Worm (Caenorhabditis elegans) whole organism, L1 larva: ENCODE results near the gene srbc-44.

Source experiments
- C16A3.4 ChIP-seq: fragments of 150-350 bp; optimal IDR thresholded peaks from 2 replicates; lab custom pipeline; 2014; ENCODE audit warnings: missing biosample characterization, missing genetic modification characterization
- ama-1 ChIP-seq: fragments of 150-350 bp; optimal IDR thresholded peaks from 2 replicates; lab custom pipeline; 2014
- ceh-8 ChIP-seq: fragments of 200-800 bp; sonication (Bioruptor generic); optimal IDR thresholded peaks from 2 replicates; lab custom pipeline; 2018; ENCODE audit warnings: mild to moderate bottlenecking, missing genetic modification characterization, moderate library complexity, missing compliant biosample characterization
- ceh-82 ChIP-seq, 3 experiments: fragments of 150-350 bp in 1 of 3; sonication (generic microtip) in 2 of 3; optimal IDR thresholded peaks; 2 replicates each; lab custom pipeline; 2014 to 2017; ENCODE audit warnings: missing biosample characterization in 3 of 3, missing genetic modification characterization in 3 of 3
- dsc-1 ChIP-seq: sonication (generic microtip); optimal IDR thresholded peaks from 2 replicates; lab custom pipeline; 2016; ENCODE audit warnings: mild to moderate bottlenecking, missing genetic modification characterization, missing compliant biosample characterization
- efl-1 ChIP-seq, 4 experiments: fragments of 150-350 bp; optimal IDR thresholded peaks in 3 of 4; peaks in 1 of 4; 1 replicate in 1 of 4; 2 replicates in 3 of 4; lab custom pipeline; 2014; ENCODE audit warnings: missing biosample characterization in 2 of 4, missing genetic modification characterization in 2 of 4, missing genetic modification reagents in 2 of 4
- egl-27 ChIP-seq, 2 experiments: fragments of 150-350 bp in 1 of 2; sonication (generic microtip); optimal IDR thresholded peaks; 3 replicates each; lab custom pipeline; 2017 to 2018; ENCODE audit warnings: missing biosample characterization in 2 of 2, missing genetic modification characterization in 2 of 2, missing genetic modification reagents in 2 of 2
- fos-1 ChIP-seq: fragments of 150-350 bp; optimal IDR thresholded peaks from 2 replicates; lab custom pipeline; 2014; ENCODE audit warnings: missing biosample characterization, missing genetic modification characterization
- hlh-17 ChIP-seq: fragments of 200-800 bp; sonication (Bioruptor generic); optimal IDR thresholded peaks from 2 replicates; lab custom pipeline; 2018; ENCODE audit warnings: missing genetic modification characterization, mild to moderate bottlenecking, missing compliant biosample characterization, moderate library complexity, borderline replicate concordance
- hlh-4 ChIP-seq: sonication (generic microtip); optimal IDR thresholded peaks from 2 replicates; lab custom pipeline; 2016; ENCODE audit warnings: mild to moderate bottlenecking, missing genetic modification characterization, missing compliant biosample characterization
- isw-1 ChIP-seq: fragments of 200-800 bp; sonication (Bioruptor generic); IDR thresholded peaks from 2 replicates; pipeline ENCODE4 v1.3.6; 2022; ENCODE audit warnings: missing genetic modification characterization, missing compliant biosample characterization
- jun-1 ChIP-seq: fragments of 150-350 bp; optimal IDR thresholded peaks from 2 replicates; lab custom pipeline; 2014; ENCODE audit warnings: missing biosample characterization, missing genetic modification reagents, missing genetic modification characterization
- lin-13 ChIP-seq: fragments of 150-350 bp; optimal IDR thresholded peaks from 2 replicates; lab custom pipeline; 2014; ENCODE audit warnings: missing biosample characterization, missing genetic modification reagents, missing genetic modification characterization
- lir-3 ChIP-seq: sonication (generic microtip); optimal IDR thresholded peaks from 2 replicates; lab custom pipeline; 2016; ENCODE audit warnings: mild to moderate bottlenecking, missing genetic modification characterization, moderate library complexity, missing compliant biosample characterization; ENCODE audit not compliant: poor library complexity
- mab-9 ChIP-seq: fragments of 200-800 bp; sonication (Bioruptor generic); IDR thresholded peaks from 2 replicates; pipeline ENCODE4 v1.3.6; 2022; ENCODE audit warnings: missing genetic modification reagents, missing genetic modification characterization, missing compliant biosample characterization
- mef-2 ChIP-seq: fragments of 150-350 bp; optimal IDR thresholded peaks from 2 replicates; lab custom pipeline; 2014; ENCODE audit warnings: missing biosample characterization, missing genetic modification characterization
- mep-1 ChIP-seq: fragments of 150-350 bp; optimal IDR thresholded peaks from 2 replicates; lab custom pipeline; 2014; ENCODE audit warnings: missing biosample characterization, missing genetic modification characterization
- nhr-11 ChIP-seq: fragments of 150-350 bp; optimal IDR thresholded peaks from 2 replicates; lab custom pipeline; 2014; ENCODE audit warnings: missing biosample characterization, missing genetic modification characterization
- nhr-19 ChIP-seq: fragments of 200-800 bp; sonication (Bioruptor generic); conservative IDR thresholded peaks from 2 replicates; pipeline ENCODE4 v1.3.6; 2022; ENCODE audit warnings: missing genetic modification characterization, missing compliant biosample characterization
- nhr-20 ChIP-seq: sonication (generic microtip); optimal IDR thresholded peaks from 2 replicates; lab custom pipeline; 2016; ENCODE audit warnings: mild to moderate bottlenecking, missing genetic modification characterization, missing compliant biosample characterization
- nhr-237 ChIP-seq: fragments of 150-350 bp; optimal IDR thresholded peaks from 2 replicates; lab custom pipeline; 2014; ENCODE audit warnings: missing biosample characterization, missing genetic modification characterization
- nhr-77 ChIP-seq: fragments of 150-350 bp; optimal IDR thresholded peaks from 2 replicates; lab custom pipeline; 2014; ENCODE audit warnings: missing biosample characterization, missing genetic modification characterization
- nhr-85 ChIP-seq: sonication (generic microtip); peaks from one replicate; lab custom pipeline; 2016; ENCODE audit warnings: missing genetic modification characterization, inconsistent platforms, missing compliant biosample characterization
- pax-3 ChIP-seq: fragments of 200-800 bp; sonication (Bioruptor generic); optimal IDR thresholded peaks from 2 replicates; lab custom pipeline; 2018; ENCODE audit warnings: mild to moderate bottlenecking, missing genetic modification characterization, moderate library complexity, missing compliant biosample characterization
- rnt-1 ChIP-seq: sonication (generic microtip); optimal IDR thresholded peaks from 2 replicates; lab custom pipeline; 2016; ENCODE audit warnings: mild to moderate bottlenecking, missing genetic modification characterization, moderate library complexity, missing compliant biosample characterization
- snpc-4 ChIP-seq: fragments of 150-350 bp; optimal IDR thresholded peaks from 2 replicates; lab custom pipeline; 2014; ENCODE audit warnings: missing biosample characterization, missing genetic modification characterization
- snu-23 ChIP-seq: sonication (generic microtip); optimal IDR thresholded peaks from 2 replicates; lab custom pipeline; 2016; ENCODE audit warnings: missing genetic modification characterization, missing compliant biosample characterization
- sox-4 ChIP-seq: sonication (generic microtip); optimal IDR thresholded peaks from 2 replicates; lab custom pipeline; 2016; ENCODE audit warnings: missing genetic modification characterization, missing compliant biosample characterization
- tlp-1 ChIP-seq: fragments of 150-350 bp; optimal IDR thresholded peaks from 2 replicates; lab custom pipeline; 2014; ENCODE audit warnings: missing biosample characterization, missing genetic modification characterization
- unc-62 ChIP-seq: fragments of 150-350 bp; optimal IDR thresholded peaks from 2 replicates; lab custom pipeline; 2014; ENCODE audit warnings: missing biosample characterization, missing genetic modification reagents, missing genetic modification characterization
- unc-86 ChIP-seq: sonication (generic microtip); optimal IDR thresholded peaks from 2 replicates; lab custom pipeline; 2016; ENCODE audit warnings: missing genetic modification characterization, missing compliant biosample characterization
- xbp-1 ChIP-seq: sonication (generic microtip); optimal IDR thresholded peaks from 2 replicates; lab custom pipeline; 2016; ENCODE audit warnings: missing genetic modification characterization, missing compliant biosample characterization
- zip-4 ChIP-seq: fragments of 200-800 bp; sonication (Bioruptor generic); optimal IDR thresholded peaks from 2 replicates; lab custom pipeline; 2018; ENCODE audit warnings: mild to moderate bottlenecking, missing genetic modification characterization, moderate library complexity, missing compliant biosample characterization
- ztf-4 ChIP-seq: fragments of 150-350 bp; optimal IDR thresholded peaks from 2 replicates; lab custom pipeline; 2014; ENCODE audit warnings: missing biosample characterization, missing genetic modification characterization

The srbc-44 gene

ce11 chrV:12811810-12812209, 23.5 kb upstream of the srbc-44 start:
- TF ChIP-seq rnt-1 (peak; percentile 4), efl-1 (optimal IDR thresholded peaks at IDR 0.05; lab: Kevin White, UChicago) (no peak), efl-1 (GFP tag; optimal IDR thresholded peaks at IDR 0.05 in 1 of 2; lab: Kevin White, UChicago) (peak in 1 of 2 experiments; percentile 43), pax-3 (peak; percentile 50), zip-4 (GFP tag; lab: Kevin White, UChicago) (no peak), mab-9 (no peak), hlh-17 (GFP tag; lab: Kevin White, UChicago) (no peak), ama-1 (lab: Kevin White, UChicago) (peak; percentile 55)

ce11 chrV:12811126-12811525, 22.8 kb upstream of the srbc-44 start, which contains the start of gene ZC443.2:
Gene ZC443.2 (minus strand): TSS chrV:12811192.
- TF ChIP-seq snu-23 (GFP tag; lab: Kevin White, UChicago) = no peak
- TF ChIP-seq tlp-1 = no peak
- TF ChIP-seq ceh-8 = no peak
- TF ChIP-seq isw-1 = no peak
- no peak for TF ChIP-seq unc-86
- no peak for TF ChIP-seq lir-3 (tag; lab: Kevin White, UChicago)
- no peak for TF ChIP-seq nhr-20 (tag; lab: Kevin White, UChicago)
- TF ChIP-seq snpc-4 (tag; lab: Kevin White, UChicago) = no peak
- no peak for TF ChIP-seq lin-13
- no peak for TF ChIP-seq nhr-237 (tag; lab: Kevin White, UChicago)
- no peak for TF ChIP-seq sox-4 (tag; lab: Kevin White, UChicago)
- TF ChIP-seq jun-1 (tag; lab: Kevin White, UChicago) = no peak

- TF ChIP-seq nhr-85 (tag; lab: Kevin White, UChicago) (peak; percentile 65), efl-1 (optimal IDR thresholded peaks at IDR 0.05; lab: Kevin White, UChicago) (no peak), efl-1 (GFP tag; optimal IDR thresholded peaks at IDR 0.05 in 1 of 2; lab: Kevin White, UChicago) (peak in 1 of 2 experiments; percentile 54), jun-1 (tag; lab: Kevin White, UChicago) (no peak)
These were observed 21.5 kb upstream of the srbc-44 start, which contains the start of gene ZC443.1 for ce11 chrV:12809876-12810275. Gene ZC443.1 (minus strand): TSS chrV:12810080.

- TF ChIP-seq xbp-1 (tag; lab: Kevin White, UChicago) (no peak), nhr-19 (GFP tag; lab: Robert Waterston, UW) (no peak), dsc-1 (tag; lab: Kevin White, UChicago) (no peak), ceh-8 (no peak), C16A3.4 (tag; lab: Kevin White, UChicago) (no peak), zip-4 (GFP tag; lab: Kevin White, UChicago) (no peak), nhr-11 (tag; lab: Kevin White, UChicago) (no peak), sox-4 (tag; lab: Kevin White, UChicago) (no peak), egl-27 (tag; optimal IDR thresholded peaks at IDR 0.05; lab: Kevin White, UChicago) (no peak), nhr-77 (no peak), ceh-82 (tag; optimal IDR thresholded peaks at IDR 0.05; lab: Kevin White, UChicago) (no peak), pax-3 (no peak), hlh-17 (GFP tag; lab: Kevin White, UChicago) (no peak), snpc-4 (tag; lab: Kevin White, UChicago) (no peak), unc-62 (GFP tag; lab: Kevin White, UChicago) (no peak), hlh-4 (tag; lab: Kevin White, UChicago) (no peak), fos-1 (tag; lab: Kevin White, UChicago) (no peak)
These were observed 17.8 kb upstream of the srbc-44 start, which contains the start of gene ZC443.7 for ce11 chrV:12806190-12806589. Gene ZC443.7 (plus strand): TSS chrV:12806490.

- TF ChIP-seq mep-1 (tag; lab: Kevin White, UChicago) (no peak), snu-23 (GFP tag; lab: Kevin White, UChicago) (no peak), mef-2 (tag; lab: Kevin White, UChicago) (no peak), ztf-4 (tag; lab: Kevin White, UChicago) (no peak)
These were observed 14.9 kb upstream of the srbc-44 start, which contains the start of gene srbc-45 for ce11 chrV:12803274-12803673. Gene srbc-45 (plus strand): TSS chrV:12803574.
